Worm (Caenorhabditis elegans) whole organism, L3 larva: Measurements from ENCODE around the gene arrd-23.

ENCODE experiments used
- ceh-9 ChIP-seq: sonication (generic microtip); optimal IDR thresholded peaks from 2 replicates; lab custom pipeline; 2018; ENCODE audit warnings: missing biosample characterization, missing genetic modification characterization
- elt-3 ChIP-seq, 3 experiments: fragments of 150-350 bp in 1 of 3; sonication (generic microtip) in 2 of 3; optimal IDR thresholded peaks; 2 replicates in 2 of 3; 4 replicates in 1 of 3; lab custom pipeline; 2014 to 2017; ENCODE audit warnings: missing biosample characterization in 3 of 3, missing genetic modification characterization in 3 of 3
- lin-15B ChIP-seq: fragments of 150-350 bp; optimal IDR thresholded peaks from 2 replicates; lab custom pipeline; 2014; ENCODE audit warnings: missing biosample characterization, missing genetic modification characterization
- lin-39 ChIP-seq: fragments of 150-350 bp; optimal IDR thresholded peaks from 2 replicates; lab custom pipeline; 2018; ENCODE audit warnings: missing biosample characterization, missing genetic modification reagents, missing genetic modification characterization
- mdl-1 ChIP-seq: fragments of 150-350 bp; optimal IDR thresholded peaks from 2 replicates; lab custom pipeline; 2014; ENCODE audit warnings: missing biosample characterization, missing genetic modification characterization
- nhr-12 ChIP-seq: fragments of 150-350 bp; optimal IDR thresholded peaks from 2 replicates; lab custom pipeline; 2014; ENCODE audit warnings: missing biosample characterization, missing genetic modification characterization
- nhr-28 ChIP-seq: fragments of 150-350 bp; optimal IDR thresholded peaks from 2 replicates; lab custom pipeline; 2014; ENCODE audit warnings: missing biosample characterization, missing genetic modification characterization
- nhr-43 ChIP-seq: sonication (generic microtip); optimal IDR thresholded peaks from 2 replicates; lab custom pipeline; 2016; ENCODE audit warnings: mild to moderate bottlenecking, missing genetic modification characterization, missing compliant biosample characterization; ENCODE audit not compliant: poor library complexity, severe bottlenecking
- nhr-77 ChIP-seq: fragments of 150-350 bp; optimal IDR thresholded peaks from 2 replicates; lab custom pipeline; 2014; ENCODE audit warnings: missing biosample characterization, missing genetic modification characterization
- sea-2 ChIP-seq: fragments of 150-350 bp; sonication (generic microtip); optimal IDR thresholded peaks from 4 replicates; lab custom pipeline; 2014; ENCODE audit warnings: missing biosample characterization, missing genetic modification reagents, missing genetic modification characterization
- unc-62 ChIP-seq: fragments of 150-350 bp; sonication (generic microtip); optimal IDR thresholded peaks from 4 replicates; lab custom pipeline; 2014; ENCODE audit warnings: missing biosample characterization, missing genetic modification reagents, missing genetic modification characterization
- zag-1 ChIP-seq: fragments of 150-350 bp; optimal IDR thresholded peaks from 2 replicates; lab custom pipeline; 2014; ENCODE audit warnings: missing biosample characterization, missing genetic modification characterization
- ztf-11 ChIP-seq: fragments of 150-350 bp; optimal IDR thresholded peaks from 2 replicates; lab custom pipeline; 2014; ENCODE audit warnings: missing biosample characterization, missing genetic modification characterization

DNA sequence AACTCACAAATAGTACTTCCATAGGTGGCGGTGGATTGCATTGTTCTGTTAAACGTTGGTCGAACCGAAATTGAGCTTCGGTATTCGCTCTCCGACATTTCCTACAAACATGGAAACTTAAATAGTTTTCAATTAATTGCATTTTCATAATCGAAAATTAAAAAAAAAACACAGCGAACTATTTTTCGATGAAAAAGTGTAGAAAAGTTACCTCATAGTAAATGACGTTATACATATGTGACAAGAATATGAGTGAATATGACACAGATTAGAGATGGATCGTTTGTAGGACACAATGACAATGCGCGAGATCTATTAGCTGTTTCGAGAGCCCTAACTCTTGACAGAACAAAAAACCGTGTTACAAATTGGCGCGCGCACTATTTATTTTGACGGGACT is 30.1 kb downstream of the arrd-23 start, which contains the start of gene ifa-4:
- TF ChIP-seq mdl-1 (no peak), nhr-43 (tag; lab: Kevin White, UChicago) (no peak), unc-62 (GFP tag; lab: Kevin White, UChicago) (no peak), nhr-28 (tag; lab: Kevin White, UChicago) (no peak), sea-2 (GFP tag; lab: Kevin White, UChicago) (no peak), nhr-77 (tag; lab: Kevin White, UChicago) (no peak), nhr-12 (tag; lab: Kevin White, UChicago) (no peak), ztf-11 (tag; lab: Kevin White, UChicago) (no peak), zag-1 (tag; lab: Kevin White, UChicago) (no peak), lin-39 (no peak), ceh-9 (tag; lab: Kevin White, UChicago) (no peak), elt-3 (tag; optimal IDR thresholded peaks at IDR 0.05; lab: Kevin White, UChicago) (no peak), lin-15B (tag; lab: Kevin White, UChicago) (no peak)
